Worm (Caenorhabditis elegans) whole organism, late embryonic: Measurements from ENCODE around the gene acp-7.

Experiments used
- C08G9.2 ChIP-seq: sonication (generic microtip); optimal IDR thresholded peaks from 2 replicates; lab custom pipeline; 2016; ENCODE audit warnings: mild to moderate bottlenecking, missing genetic modification characterization, moderate library complexity, missing compliant biosample characterization
- C38D4.7 ChIP-seq: fragments of 200-800 bp; sonication (Bioruptor generic); optimal IDR thresholded peaks from 2 replicates; lab custom pipeline; 2018; ENCODE audit warnings: mild to moderate bottlenecking, missing genetic modification characterization, moderate library complexity, missing compliant biosample characterization
- K09A11.1 ChIP-seq: sonication (generic microtip); optimal IDR thresholded peaks from 2 replicates; lab custom pipeline; 2017; ENCODE audit warnings: antibody characterized with exemption, mild to moderate bottlenecking, missing genetic modification characterization, missing compliant biosample characterization; ENCODE audit not compliant: insufficient read depth
- T23F11.4 ChIP-seq: fragments of 200-800 bp; sonication (Bioruptor generic); optimal IDR thresholded peaks from 2 replicates; lab custom pipeline; 2018; ENCODE audit warnings: mild to moderate bottlenecking, missing genetic modification characterization, missing compliant biosample characterization
- Y22D7AL.16 ChIP-seq: sonication (generic microtip); optimal IDR thresholded peaks from 2 replicates; lab custom pipeline; 2016; ENCODE audit warnings: missing genetic modification characterization, missing compliant biosample characterization
- ama-1 ChIP-seq: fragments of 150-350 bp; optimal IDR thresholded peaks from 2 replicates; lab custom pipeline; 2014
- ceh-14 ChIP-seq: sonication (generic microtip); optimal IDR thresholded peaks from 2 replicates; lab custom pipeline; 2016; ENCODE audit warnings: missing genotype, missing genetic modification characterization, missing compliant biosample characterization
- ceh-2 ChIP-seq: sonication (generic microtip); optimal IDR thresholded peaks from 2 replicates; lab custom pipeline; 2016; ENCODE audit warnings: missing genotype, missing genetic modification characterization, missing compliant biosample characterization
- ceh-24 ChIP-seq: sonication (generic microtip); optimal IDR thresholded peaks from 2 replicates; lab custom pipeline; 2016; ENCODE audit warnings: mild to moderate bottlenecking, missing genetic modification characterization, missing compliant biosample characterization
- ceh-30 ChIP-seq: fragments of 150-350 bp; optimal IDR thresholded peaks from 2 replicates; lab custom pipeline; 2014; ENCODE audit warnings: missing biosample characterization, missing genetic modification characterization
- ceh-31 ChIP-seq: sonication (generic microtip); optimal IDR thresholded peaks from 2 replicates; lab custom pipeline; 2016; ENCODE audit warnings: missing genetic modification characterization, missing compliant biosample characterization
- ceh-6 ChIP-seq: fragments of 200-800 bp; sonication (Bioruptor generic); optimal IDR thresholded peaks from 2 replicates; lab custom pipeline; 2018; ENCODE audit warnings: mild to moderate bottlenecking, missing genetic modification characterization, missing compliant biosample characterization
- dve-1 ChIP-seq: sonication (generic microtip); optimal IDR thresholded peaks from 2 replicates; lab custom pipeline; 2017; ENCODE audit warnings: antibody characterized with exemption, mild to moderate bottlenecking, missing genetic modification characterization, missing compliant biosample characterization
- elt-2 ChIP-seq: sonication (generic microtip); optimal IDR thresholded peaks from 2 replicates; lab custom pipeline; 2016; ENCODE audit warnings: missing genetic modification reagents, missing genetic modification characterization, missing compliant biosample characterization
- eyg-1 ChIP-seq: sonication (generic microtip); optimal IDR thresholded peaks from 2 replicates; lab custom pipeline; 2016; ENCODE audit warnings: missing genotype, missing genetic modification characterization, missing compliant biosample characterization
- fkh-10 ChIP-seq: fragments of 150-350 bp; optimal IDR thresholded peaks from 2 replicates; lab custom pipeline; 2014; ENCODE audit warnings: missing biosample characterization, missing genetic modification reagents, missing genetic modification characterization
- hlh-13 ChIP-seq: fragments of 200-800 bp; sonication (Bioruptor generic); optimal IDR thresholded peaks from 2 replicates; lab custom pipeline; 2018; ENCODE audit warnings: mild to moderate bottlenecking, missing genetic modification characterization, missing compliant biosample characterization
- hlh-15 ChIP-seq: sonication (generic microtip); optimal IDR thresholded peaks from 2 replicates; lab custom pipeline; 2016; ENCODE audit warnings: missing genetic modification characterization, missing compliant biosample characterization
- mec-3 ChIP-seq: sonication (generic microtip); optimal IDR thresholded peaks from 2 replicates; lab custom pipeline; 2016; ENCODE audit warnings: borderline replicate concordance, missing genetic modification characterization, missing compliant biosample characterization
- nfya-1 ChIP-seq: sonication (generic microtip); optimal IDR thresholded peaks from 2 replicates; lab custom pipeline; 2017; ENCODE audit warnings: missing genetic modification characterization, mild to moderate bottlenecking, missing compliant biosample characterization, antibody characterized with exemption, moderate library complexity
- odd-2 ChIP-seq: sonication (generic microtip); optimal IDR thresholded peaks from 2 replicates; lab custom pipeline; 2017; ENCODE audit warnings: antibody characterized with exemption, mild to moderate bottlenecking, missing genetic modification characterization, missing compliant biosample characterization
- pag-3 ChIP-seq: sonication (generic microtip); optimal IDR thresholded peaks from 2 replicates; lab custom pipeline; 2016; ENCODE audit warnings: missing compliant biosample characterization, missing genetic modification characterization, borderline replicate concordance
- pax-1 ChIP-seq: fragments of 150-350 bp; optimal IDR thresholded peaks from 2 replicates; lab custom pipeline; 2014; ENCODE audit warnings: missing biosample characterization, missing genetic modification characterization
- pqm-1 ChIP-seq: sonication (generic microtip); optimal IDR thresholded peaks from 2 replicates; lab custom pipeline; 2016; ENCODE audit warnings: missing genetic modification characterization, missing compliant biosample characterization
- pros-1 ChIP-seq: fragments of 150-350 bp; optimal IDR thresholded peaks from 2 replicates; lab custom pipeline; 2014; ENCODE audit warnings: missing biosample characterization, missing genetic modification reagents, missing genetic modification characterization
- rnt-1 ChIP-seq: sonication (generic microtip); optimal IDR thresholded peaks from 2 replicates; lab custom pipeline; 2016; ENCODE audit warnings: missing genetic modification characterization, missing compliant biosample characterization
- sox-2 ChIP-seq: fragments of 200-800 bp; sonication (Bioruptor generic); IDR thresholded peaks from 2 replicates; pipeline ENCODE4 v1.3.6; 2022; ENCODE audit warnings: missing genetic modification reagents, missing genetic modification characterization, missing compliant biosample characterization
- sox-4 ChIP-seq: sonication (generic microtip); optimal IDR thresholded peaks from 2 replicates; lab custom pipeline; 2017; ENCODE audit warnings: mild to moderate bottlenecking, missing genetic modification characterization, inconsistent platforms, missing compliant biosample characterization
- syd-9 ChIP-seq: sonication (generic microtip); optimal IDR thresholded peaks from 2 replicates; lab custom pipeline; 2016; ENCODE audit warnings: mild to moderate bottlenecking, missing genetic modification characterization, moderate library complexity, missing compliant biosample characterization
- tbx-2 ChIP-seq: sonication (generic microtip); optimal IDR thresholded peaks from 2 replicates; lab custom pipeline; 2016; ENCODE audit warnings: missing genetic modification characterization, missing compliant biosample characterization
- tbx-7 ChIP-seq: sonication (generic microtip); optimal IDR thresholded peaks from 2 replicates; lab custom pipeline; 2016; ENCODE audit warnings: missing genotype, missing genetic modification characterization, missing compliant biosample characterization
- unc-3 ChIP-seq, 2 experiments: fragments of 200-800 bp in 1 of 2; sonication (Bioruptor generic) in 1 of 2; sonication (generic microtip) in 1 of 2; conservative IDR thresholded peaks in 1 of 2; optimal IDR thresholded peaks in 1 of 2; 2 replicates each; pipeline versions ENCODE4 v1.3.6 to Lab custom; 2016 to 2022; ENCODE audit warnings: missing compliant biosample characterization in 2 of 2, missing genetic modification characterization in 2 of 2, missing genetic modification reagents in 1 of 2
- unc-42 ChIP-seq: sonication (generic microtip); optimal IDR thresholded peaks from 2 replicates; lab custom pipeline; 2016; ENCODE audit warnings: missing genotype, missing genetic modification characterization, missing compliant biosample characterization
- unc-55 ChIP-seq: sonication (generic microtip); optimal IDR thresholded peaks from 2 replicates; lab custom pipeline; 2017; ENCODE audit warnings: missing biosample characterization, missing genetic modification reagents, missing genetic modification characterization
- unc-86 ChIP-seq: sonication (generic microtip); optimal IDR thresholded peaks from 2 replicates; lab custom pipeline; 2016; ENCODE audit warnings: missing genetic modification characterization, missing compliant biosample characterization
- zip-5 ChIP-seq: sonication (generic microtip); optimal IDR thresholded peaks from 2 replicates; lab custom pipeline; 2016; ENCODE audit warnings: missing genetic modification characterization, missing compliant biosample characterization

Gene acp-7

ce11 chrIV:6474751-6475150, 43.3 kb upstream of the acp-7 start (continued):
- TF ChIP-seq tbx-2 (tag; lab: Kevin White, UChicago) (peak; percentile 60), C08G9.2 (tag; lab: Kevin White, UChicago) (no peak), ceh-14 (tag; lab: Kevin White, UChicago) (no peak), pag-3 (tag; lab: Kevin White, UChicago) (no peak), pax-1 (tag; lab: Kevin White, UChicago) (peak; percentile 73), C38D4.7 (GFP tag; lab: Kevin White, UChicago) (no peak), unc-55 (GFP tag; lab: Kevin White, UChicago) (peak; percentile 91)

DNA sequence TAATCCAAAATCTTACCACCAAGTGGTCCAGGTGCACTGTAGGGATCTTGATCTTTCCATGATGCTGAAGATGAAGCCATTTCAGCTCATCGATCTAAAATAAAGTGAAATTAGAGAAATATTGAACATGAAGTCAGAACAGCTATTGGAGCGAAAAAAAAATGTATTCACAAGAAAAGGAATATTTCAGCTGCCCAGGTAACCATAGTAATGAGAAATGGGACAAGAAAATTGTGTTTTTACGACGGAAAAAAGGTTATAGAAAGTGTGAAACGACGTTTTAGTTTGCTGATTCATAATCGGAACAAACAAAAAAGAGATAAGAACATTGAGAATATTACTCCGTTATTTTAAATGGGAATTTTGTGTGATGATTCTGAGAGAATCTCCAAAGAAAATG, 41.7 kb upstream of the acp-7 start, which contains the start of gene Y73B6BL.27:
Gene Y73B6BL.27 (minus strand): TSS at position 101 of the 400 bp plus-strand sequence.
- TF ChIP-seq odd-2 (tag; lab: Kevin White, UChicago) (no peak), pag-3 (tag; lab: Kevin White, UChicago) (no peak), K09A11.1 (tag; lab: Kevin White, UChicago) (no peak), ceh-30 (tag; lab: Kevin White, UChicago) (no peak), T23F11.4 (no peak), eyg-1 (tag; lab: Kevin White, UChicago) (no peak), fkh-10 (no peak), ceh-2 (tag; lab: Kevin White, UChicago) (no peak), ceh-24 (tag; lab: Kevin White, UChicago) (no peak), ama-1 (lab: Kevin White, UChicago) (no peak), sox-2 (GFP tag; lab: Robert Waterston, UW) (no peak)

- no peak for TF ChIP-seq elt-2 (tag; lab: Kevin White, UChicago)
- TF ChIP-seq ceh-31 (tag; lab: Kevin White, UChicago), result no peak
- TF ChIP-seq C38D4.7 (GFP tag; lab: Kevin White, UChicago), result no peak
- no peak for TF ChIP-seq unc-55 (GFP tag; lab: Kevin White, UChicago)
- no peak for TF ChIP-seq tbx-7
- no peak for TF ChIP-seq hlh-15 (tag; lab: Kevin White, UChicago)
- TF ChIP-seq rnt-1, result no peak
- TF ChIP-seq ama-1 (lab: Kevin White, UChicago), result no peak
- no peak for TF ChIP-seq sox-4 (tag; lab: Kevin White, UChicago)
Observed at ce11 chrIV:6471216-6471615, 39.7 kb upstream of the acp-7 start, which contains the start of gene tmed-13. TSS of gene tmed-13 (minus strand) at chrIV:6471384.

- TF ChIP-seq K09A11.1 (tag; lab: Kevin White, UChicago), result no peak
- TF ChIP-seq pag-3 (tag; lab: Kevin White, UChicago), result no peak
- no peak for TF ChIP-seq unc-86 (tag; lab: Kevin White, UChicago)
- no peak for TF ChIP-seq unc-55 (GFP tag; lab: Kevin White, UChicago)
- TF ChIP-seq ceh-14 (tag; lab: Kevin White, UChicago), result no peak
- TF ChIP-seq sox-2 (GFP tag; lab: Robert Waterston, UW), result no peak
- no peak for TF ChIP-seq pqm-1 (tag; lab: Kevin White, UChicago)
- no peak for TF ChIP-seq ceh-30 (tag; lab: Kevin White, UChicago)
- TF ChIP-seq C08G9.2 (tag; lab: Kevin White, UChicago), result no peak
- no peak for TF ChIP-seq hlh-13 (GFP tag; lab: Kevin White, UChicago)
- TF ChIP-seq rnt-1, result no peak
- TF ChIP-seq ama-1 (lab: Kevin White, UChicago), result no peak
- TF ChIP-seq syd-9 (tag; lab: Kevin White, UChicago), result no peak
Observed at ce11 chrIV:6464005-6464404, 32.5 kb upstream of the acp-7 start, which contains the start of gene acr-25. TSS of gene acr-25 (plus strand) at chrIV:6464305.

DNA sequence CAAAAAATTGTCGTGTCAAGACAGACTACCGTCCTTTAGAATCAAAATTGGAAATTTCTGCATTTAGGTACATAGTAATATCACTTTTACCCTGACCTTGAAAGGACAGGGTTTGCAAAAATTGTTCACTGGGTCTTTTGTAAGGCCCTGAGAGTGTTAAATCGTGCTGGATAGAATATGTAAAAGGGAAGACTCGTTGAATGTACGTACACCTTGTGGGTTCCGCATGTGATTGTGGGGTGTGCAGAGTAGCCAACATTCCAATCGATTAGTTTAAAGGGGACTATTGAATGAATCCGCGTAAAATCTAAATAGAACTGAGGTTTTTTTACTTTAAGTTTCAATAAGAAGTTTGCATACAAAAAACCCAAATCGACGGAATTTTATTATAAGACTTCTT, 29.1 kb upstream of the acp-7 start:
- no peak for TF ChIP-seq Y22D7AL.16
- no peak for TF ChIP-seq hlh-15 (tag; lab: Kevin White, UChicago)
- TF ChIP-seq tbx-7, result no peak
- TF ChIP-seq unc-42, result no peak
- TF ChIP-seq pros-1 (tag; lab: Kevin White, UChicago), result no peak
- TF ChIP-seq ceh-6, result no peak
- no peak for TF ChIP-seq nfya-1 (tag; lab: Kevin White, UChicago)
- TF ChIP-seq eyg-1 (tag; lab: Kevin White, UChicago), result no peak
- no peak for TF ChIP-seq zip-5 (tag; lab: Kevin White, UChicago)
- no peak for TF ChIP-seq dve-1 (tag; lab: Kevin White, UChicago)
- TF ChIP-seq unc-3 (GFP tag; conservative IDR thresholded peaks at IDR 0.05; lab: Robert Waterston, UW), result no peak
- no peak for TF ChIP-seq unc-3 (tag; optimal IDR thresholded peaks at IDR 0.05; lab: Kevin White, UChicago)
- no peak for TF ChIP-seq mec-3 (tag; lab: Kevin White, UChicago)
- TF ChIP-seq ceh-24 (tag; lab: Kevin White, UChicago), result no peak
